Fruit fly (Drosophila melanogaster) whole organism, embryonic: ENCODE results near the gene CG42716.

Experiments used
- ATbp ChIP-seq: fragments of 200-800 bp; sonication (Bioruptor generic); optimal IDR thresholded peaks from 2 replicates; lab custom pipeline; 2017; ENCODE audit warnings: missing biosample characterization, mild to moderate bottlenecking, missing genetic modification characterization, missing genetic modification reagents
- B-H2 ChIP-seq: fragments of 200-800 bp; sonication (Bioruptor generic); optimal IDR thresholded peaks from 2 replicates; lab custom pipeline; 2018; ENCODE audit warnings: missing biosample characterization, mild to moderate bottlenecking, missing genetic modification characterization
- Bdp1 ChIP-seq: fragments of 200-800 bp; sonication (Bioruptor generic); optimal IDR thresholded peaks from 3 replicates; lab custom pipeline; 2016; ENCODE audit warnings: missing biosample characterization, missing genetic modification characterization
- Bgb ChIP-seq: fragments of 200-800 bp; sonication (Bioruptor generic); IDR thresholded peaks from 2 replicates; pipeline ENCODE4 v1.3.6; 2022; ENCODE audit warnings: missing biosample characterization, missing genetic modification characterization; ENCODE audit not compliant: partially characterized antibody
- CG10959 ChIP-seq: fragments of 200-800 bp; sonication (Bioruptor generic); IDR thresholded peaks from 2 replicates; pipeline ENCODE4 v1.3.6; 2022; ENCODE audit warnings: missing biosample characterization, missing genetic modification characterization
- CG11093 ChIP-seq: fragments of 200-800 bp; sonication (Bioruptor generic); IDR thresholded peaks from 3 replicates; pipeline ENCODE4 v1.3.6; 2022; ENCODE audit warnings: missing biosample characterization, missing genetic modification characterization
- CG11247 ChIP-seq: fragments of 200-800 bp; sonication (Bioruptor generic); IDR thresholded peaks from 2 replicates; pipeline ENCODE4 v1.3.6; 2022; ENCODE audit warnings: missing biosample characterization, missing genetic modification characterization
- CG12299 ChIP-seq: fragments of 200-800 bp; sonication (Bioruptor generic); optimal IDR thresholded peaks from 2 replicates; lab custom pipeline; 2018; ENCODE audit warnings: missing biosample characterization, mild to moderate bottlenecking, missing genetic modification characterization
- CG13123 ChIP-seq: fragments of 200-800 bp; sonication (Bioruptor generic); optimal IDR thresholded peaks from 2 replicates; lab custom pipeline; 2016; ENCODE audit warnings: missing biosample characterization, missing genetic modification characterization
- CG15073 ChIP-seq: fragments of 200-800 bp; sonication (Bioruptor generic); optimal IDR thresholded peaks from 2 replicates; lab custom pipeline; 2016; ENCODE audit warnings: missing biosample characterization, missing genetic modification characterization
- CG15479 ChIP-seq: fragments of 200-800 bp; sonication (Bioruptor generic); optimal IDR thresholded peaks from 3 replicates; lab custom pipeline; 2019; ENCODE audit warnings: missing biosample characterization, mild to moderate bottlenecking, missing genetic modification characterization, moderate library complexity
- CG16779 ChIP-seq: fragments of 200-800 bp; sonication (Bioruptor generic); IDR thresholded peaks from 2 replicates; pipeline ENCODE4 v1.3.6; 2022; ENCODE audit warnings: missing biosample characterization, missing genetic modification characterization
- CG17612 ChIP-seq: fragments of 200-800 bp; sonication (Bioruptor generic); IDR thresholded peaks from 2 replicates; pipeline ENCODE4 v1.3.6; 2022; ENCODE audit warnings: missing biosample characterization, missing genetic modification characterization
- CG1832 ChIP-seq: fragments of 200-800 bp; sonication (Bioruptor generic); optimal IDR thresholded peaks from 2 replicates; lab custom pipeline; 2017; ENCODE audit warnings: missing biosample characterization, mild to moderate bottlenecking, missing genetic modification characterization, inconsistent platforms
- CG2116 ChIP-seq: fragments of 200-800 bp; sonication (Bioruptor generic); optimal IDR thresholded peaks from 3 replicates; lab custom pipeline; 2018; ENCODE audit warnings: missing biosample characterization, mild to moderate bottlenecking, missing genetic modification characterization
- CG34422 ChIP-seq: fragments of 200-800 bp; sonication (Bioruptor generic); IDR thresholded peaks from 3 replicates; pipeline ENCODE4 v1.3.6; 2022; ENCODE audit warnings: missing biosample characterization, missing genetic modification characterization
- CG4360 ChIP-seq: fragments of 200-800 bp; sonication (Bioruptor generic); IDR thresholded peaks from 2 replicates; pipeline ENCODE4 v1.3.6; 2022; ENCODE audit warnings: missing biosample characterization, missing genetic modification characterization
- CG43689 ChIP-seq: fragments of 200-800 bp; sonication (Bioruptor generic); IDR thresholded peaks from 2 replicates; pipeline ENCODE4 v1.3.6; 2022; ENCODE audit warnings: missing biosample characterization, missing genetic modification characterization
- CG7839 ChIP-seq: fragments of 200-800 bp; sonication (Bioruptor generic); optimal IDR thresholded peaks from 3 replicates; lab custom pipeline; 2018; ENCODE audit warnings: missing biosample characterization, mild to moderate bottlenecking, missing genetic modification characterization, moderate library complexity
- CG9797 ChIP-seq: fragments of 200-800 bp; sonication (Bioruptor generic); optimal IDR thresholded peaks from 3 replicates; lab custom pipeline; 2018; ENCODE audit warnings: missing biosample characterization, mild to moderate bottlenecking, missing genetic modification characterization
- Dref ChIP-seq: fragments of 200-800 bp; sonication (Bioruptor generic); IDR thresholded peaks from 2 replicates; pipeline ENCODE4 v1.3.6; 2022; ENCODE audit warnings: missing biosample characterization, missing genetic modification characterization
- Drgx ChIP-seq: fragments of 200-800 bp; sonication (Bioruptor generic); IDR thresholded peaks from 2 replicates; pipeline ENCODE4 v1.3.6; 2022; ENCODE audit warnings: missing biosample characterization, missing genetic modification characterization
- HLH4C ChIP-seq: fragments of 200-800 bp; sonication (Bioruptor generic); IDR thresholded peaks from 3 replicates; pipeline ENCODE4 v1.3.6; 2022; ENCODE audit warnings: missing biosample characterization, missing genetic modification characterization; ENCODE audit not compliant: partially characterized antibody
- Lpt ChIP-seq: fragments of >200 bp; optimal IDR thresholded peaks from 2 replicates; lab custom pipeline; 2018; ENCODE audit warnings: missing biosample characterization, missing genetic modification characterization
- Nf-YA ChIP-seq: fragments of 200-800 bp; sonication (Bioruptor generic); IDR thresholded peaks from 2 replicates; pipeline ENCODE4 v1.3.6; 2022; ENCODE audit warnings: missing biosample characterization, missing genetic modification characterization
- Nf-YB ChIP-seq: fragments of 200-800 bp; sonication (Bioruptor generic); optimal IDR thresholded peaks from 3 replicates; lab custom pipeline; 2019; ENCODE audit warnings: missing biosample characterization, mild to moderate bottlenecking, missing genetic modification characterization, moderate library complexity
- Poxn ChIP-seq: fragments of 200-800 bp; sonication (Bioruptor generic); IDR thresholded peaks from 2 replicates; pipeline ENCODE4 v1.3.6; 2022; ENCODE audit warnings: missing biosample characterization, missing genetic modification characterization
- Ravus ChIP-seq: fragments of 200-800 bp; sonication (Bioruptor generic); IDR thresholded peaks from 2 replicates; pipeline ENCODE4 v1.3.6; 2022; ENCODE audit warnings: missing biosample characterization, missing genetic modification characterization
- Sox102F ChIP-seq: fragments of 200-800 bp; sonication (Bioruptor generic); optimal IDR thresholded peaks from 2 replicates; lab custom pipeline; 2018; ENCODE audit warnings: missing biosample characterization, mild to moderate bottlenecking, missing genetic modification characterization, moderate library complexity
- Spps ChIP-seq: fragments of 200-800 bp; sonication (Bioruptor generic); optimal IDR thresholded peaks from 2 replicates; lab custom pipeline; 2018; ENCODE audit warnings: missing biosample characterization, mild to moderate bottlenecking, missing genetic modification characterization
- ase ChIP-seq: fragments of 200-800 bp; sonication (Bioruptor generic); IDR thresholded peaks from 3 replicates; pipeline ENCODE4 v1.3.6; 2022; ENCODE audit warnings: missing biosample characterization, missing genetic modification characterization
- cato ChIP-seq: fragments of 200-800 bp; sonication (Bioruptor generic); optimal IDR thresholded peaks from 2 replicates; lab custom pipeline; 2016; ENCODE audit warnings: missing biosample characterization, missing genetic modification characterization, borderline replicate concordance
- danr ChIP-seq: fragments of 200-800 bp; sonication (Bioruptor generic); IDR thresholded peaks from 2 replicates; pipeline ENCODE4 v1.3.6; 2022; ENCODE audit warnings: missing biosample characterization, missing genetic modification characterization
- dm ChIP-seq: fragments of 200-800 bp; sonication (Bioruptor generic); optimal IDR thresholded peaks from 3 replicates; lab custom pipeline; 2016; ENCODE audit warnings: missing biosample characterization, missing genetic modification characterization
- dmrt11E ChIP-seq: fragments of 200-800 bp; sonication (Bioruptor generic); optimal IDR thresholded peaks from 3 replicates; lab custom pipeline; 2018; ENCODE audit warnings: missing biosample characterization, mild to moderate bottlenecking, missing genetic modification characterization, moderate library complexity
- fru ChIP-seq: fragments of >200 bp; optimal IDR thresholded peaks from 2 replicates; lab custom pipeline; 2017
- ftz-f1 ChIP-seq: fragments of 200-800 bp; sonication (Bioruptor generic); optimal IDR thresholded peaks from 2 replicates; lab custom pipeline; 2016; ENCODE audit warnings: missing biosample characterization, missing genetic modification characterization
- gce ChIP-seq: fragments of 200-800 bp; sonication (Bioruptor generic); IDR thresholded peaks from 3 replicates; pipeline ENCODE4 v1.3.6; 2022; ENCODE audit warnings: missing biosample characterization, missing genetic modification characterization
- grau ChIP-seq: fragments of 200-800 bp; optimal IDR thresholded peaks from 3 replicates; lab custom pipeline; 2019; ENCODE audit warnings: missing biosample characterization, mild to moderate bottlenecking, missing genetic modification characterization, moderate library complexity
- gsb-n ChIP-seq: fragments of 200-800 bp; sonication (Bioruptor generic); optimal IDR thresholded peaks from 3 replicates; lab custom pipeline; 2018; ENCODE audit warnings: missing biosample characterization, mild to moderate bottlenecking, missing genetic modification characterization
- hth ChIP-seq: fragments of >200 bp; optimal IDR thresholded peaks from 2 replicates; lab custom pipeline; 2017; ENCODE audit warnings: inconsistent platforms
- insv ChIP-seq, 2 experiments: fragments of 200-800 bp; sonication (Bioruptor generic); optimal IDR thresholded peaks; 3 replicates each; lab custom pipeline; 2016 to 2018; ENCODE audit warnings: missing biosample characterization in 2 of 2, missing genetic modification characterization in 2 of 2
- jing ChIP-seq: fragments of 200-800 bp; sonication (Bioruptor generic); optimal IDR thresholded peaks from 2 replicates; lab custom pipeline; 2018; ENCODE audit warnings: missing biosample characterization, mild to moderate bottlenecking, missing genetic modification characterization
- nmo ChIP-seq: fragments of 200-800 bp; sonication (Bioruptor generic); optimal IDR thresholded peaks from 2 replicates; lab custom pipeline; 2018; ENCODE audit warnings: missing biosample characterization, mild to moderate bottlenecking, missing genetic modification characterization, moderate library complexity
- pb ChIP-seq: fragments of 200-800 bp; sonication (Bioruptor generic); optimal IDR thresholded peaks from 3 replicates; lab custom pipeline; 2016; ENCODE audit warnings: missing biosample characterization, missing genetic modification characterization
- pum ChIP-seq: fragments of 200-800 bp; sonication (Bioruptor generic); optimal IDR thresholded peaks from 2 replicates; lab custom pipeline; 2016; ENCODE audit warnings: missing biosample characterization, missing genetic modification characterization
- repo ChIP-seq: fragments of 200-800 bp; sonication (Bioruptor generic); optimal IDR thresholded peaks from 2 replicates; lab custom pipeline; 2016; ENCODE audit warnings: missing biosample characterization, missing genetic modification characterization
- run ChIP-seq: fragments of 200-800 bp; sonication (Bioruptor generic); optimal IDR thresholded peaks from 3 replicates; lab custom pipeline; 2018; ENCODE audit warnings: missing biosample characterization, mild to moderate bottlenecking, missing genetic modification characterization
- stc ChIP-seq: fragments of 200-800 bp; sonication (Bioruptor generic); IDR thresholded peaks from 2 replicates; pipeline ENCODE4 v1.3.6; 2022; ENCODE audit warnings: missing biosample characterization, missing genetic modification characterization
- vvl ChIP-seq: fragments of 200-800 bp; sonication (Bioruptor generic); IDR thresholded peaks from 2 replicates; pipeline ENCODE4 v1.3.6; 2022; ENCODE audit warnings: missing biosample characterization, missing genetic modification characterization

Gene CG42716

DNA sequence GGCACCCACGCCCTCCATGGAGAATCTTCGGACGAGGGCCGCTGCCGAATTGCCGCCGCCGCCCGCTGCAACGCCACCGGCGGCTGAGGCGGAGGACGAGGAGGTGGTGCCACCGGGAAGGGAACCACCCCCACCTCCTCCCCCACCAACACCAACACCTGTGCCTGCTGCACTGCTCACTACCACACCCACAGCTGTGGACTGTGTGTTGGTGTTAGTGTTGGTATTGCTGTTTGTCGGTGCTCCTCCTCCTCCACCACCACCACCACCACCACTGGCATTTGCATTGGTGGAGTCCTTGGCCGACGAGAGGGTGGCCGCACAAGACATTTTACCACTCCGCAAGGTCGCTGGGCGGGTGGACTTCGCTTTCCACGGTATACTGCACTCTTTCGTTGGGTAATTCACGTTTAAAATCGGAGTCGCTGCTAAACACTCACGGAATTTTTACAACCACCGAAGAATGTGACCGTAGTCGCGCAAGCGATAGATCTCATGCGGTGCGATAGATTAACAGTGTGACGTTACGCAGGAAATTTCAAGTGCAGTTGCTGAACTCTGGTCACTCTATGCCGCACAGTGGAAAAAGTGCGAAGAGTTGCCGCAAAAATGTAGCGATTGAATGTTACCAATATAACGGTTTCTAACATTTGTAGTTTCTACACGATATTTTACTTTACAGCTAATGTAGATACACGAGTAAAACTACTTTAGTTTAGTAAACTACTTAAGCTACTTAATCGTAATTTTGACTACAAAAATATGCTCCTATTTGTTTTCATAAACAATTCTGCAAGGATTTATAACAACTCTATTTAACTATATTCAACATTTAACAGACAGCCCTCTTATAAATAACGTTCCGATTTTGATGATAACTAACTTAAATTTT, 22.0 kb upstream of the CG42716 start, which contains the start of gene mib1 (continued):
- TF ChIP-seq stc (GFP tag; lab: Robert Waterston, UW) = 0 out of 2 replicates have a peak, but pooled peaks have one; percentile 25
- TF ChIP-seq CG11093 (GFP tag; lab: Robert Waterston, UW) = no peak
- peak; percentile 54 for TF ChIP-seq Dref (GFP tag; lab: Robert Waterston, UW)
- peak; percentile 59 for TF ChIP-seq grau (tag; lab: Kevin White, UChicago)
- TF ChIP-seq gsb-n (tag; lab: Kevin White, UChicago) = peak; percentile 55
- peak; percentile 44; the same call in 1 of the 2 replicates for TF ChIP-seq vvl (GFP tag; lab: Robert Waterston, UW)
- no peak for TF ChIP-seq Spps
- no peak for TF ChIP-seq ATbp (GFP tag; lab: Kevin White, UChicago)
- no peak for TF ChIP-seq CG7839 (tag; lab: Kevin White, UChicago)
- no peak for TF ChIP-seq pb (GFP tag; lab: Kevin White, UChicago)
- TF ChIP-seq CG15479 (GFP tag; lab: Kevin White, UChicago) = no peak
- TF ChIP-seq B-H2 (GFP tag; lab: Kevin White, UChicago) = peak; percentile 58
- TF ChIP-seq CG43689 (GFP tag; lab: Robert Waterston, UW) = no peak
- TF ChIP-seq ftz-f1 (GFP tag; lab: Kevin White, UChicago) = peak; percentile 64
- TF ChIP-seq run (tag; lab: Kevin White, UChicago) = no peak
- TF ChIP-seq CG15073 (GFP tag; lab: Kevin White, UChicago) = no peak
- no peak for TF ChIP-seq repo (GFP tag; lab: Kevin White, UChicago)
- no peak for TF ChIP-seq CG11247
- TF ChIP-seq dm = peak; percentile 59
- no peak for TF ChIP-seq Sox102F (GFP tag; lab: Kevin White, UChicago)
- peak; percentile 76; the same call in 2 of the 3 replicates for TF ChIP-seq CG34422 (GFP tag; lab: Robert Waterston, UW)
- peak; percentile 1 for TF ChIP-seq dmrt11E (tag; lab: Kevin White, UChicago)
- peak; percentile 47 for TF ChIP-seq CG12299 (tag; lab: Kevin White, UChicago)
- 0 out of 3 replicates have a peak, but pooled peaks have one; percentile 8 for TF ChIP-seq gce
- no peak for TF ChIP-seq Ravus (GFP tag; lab: Robert Waterston, UW)
- TF ChIP-seq Nf-YA (GFP tag; lab: Robert Waterston, UW) = no peak; the same call in 1 of the 2 replicates
- TF ChIP-seq cato (GFP tag; lab: Kevin White, UChicago) = no peak
- TF ChIP-seq jing = no peak
- TF ChIP-seq CG1832 (GFP tag; lab: Kevin White, UChicago) = no peak
- no peak for TF ChIP-seq danr (GFP tag; lab: Robert Waterston, UW)
- peak; percentile 84 for TF ChIP-seq HLH4C (GFP tag; lab: Robert Waterston, UW)
- peak; percentile 99 for TF ChIP-seq CG9797 (GFP tag; lab: Kevin White, UChicago)
- TF ChIP-seq CG10959 (GFP tag; lab: Robert Waterston, UW) = no peak
- no peak for TF ChIP-seq CG17612 (GFP tag; lab: Robert Waterston, UW)
- TF ChIP-seq Nf-YB (GFP tag; lab: Kevin White, UChicago) = peak; percentile 19
- no peak for TF ChIP-seq CG16779
- peak; percentile 95 for TF ChIP-seq Bgb (GFP tag; lab: Robert Waterston, UW)
- TF ChIP-seq Poxn = no peak
- TF ChIP-seq insv (GFP tag; optimal IDR thresholded peaks at IDR 0.05; lab: Kevin White, UChicago) = peak in 1 of 2 experiments; percentile 19
- no peak for TF ChIP-seq Bdp1 (GFP tag; lab: Kevin White, UChicago)
- 0 out of 2 replicates have a peak, but pooled peaks have one; percentile 30 for TF ChIP-seq CG4360 (GFP tag; lab: Robert Waterston, UW)
- TF ChIP-seq Drgx (GFP tag; lab: Robert Waterston, UW) = no peak
- no peak for TF ChIP-seq ase (GFP tag; lab: Robert Waterston, UW)
- no peak for TF ChIP-seq Lpt
- TF ChIP-seq fru = no peak
- peak; percentile 90 for TF ChIP-seq nmo (GFP tag; lab: Kevin White, UChicago)
- TF ChIP-seq pum (GFP tag; lab: Kevin White, UChicago) = no peak
- peak; percentile 47 for TF ChIP-seq CG2116 (GFP tag; lab: Kevin White, UChicago)
- no peak for TF ChIP-seq hth (lab: Kevin White, UChicago)
- no peak for TF ChIP-seq CG13123 (GFP tag; lab: Kevin White, UChicago)
